Fruit fly (Drosophila melanogaster) whole organism, prepupa: ENCODE data around the gene Cpr92A.

ENCODE experiments used
- CG10631 ChIP-seq: fragments of 200-800 bp; sonication (Bioruptor generic); optimal IDR thresholded peaks from 2 replicates; lab custom pipeline; 2016; ENCODE audit warnings: missing biosample characterization, missing genetic modification characterization
- CG11294 ChIP-seq: fragments of 200-800 bp; sonication (Bioruptor generic); IDR thresholded peaks from 2 replicates; pipeline ENCODE4 v1.3.6; 2022; ENCODE audit warnings: missing biosample characterization, missing genetic modification characterization
- CG34406 ChIP-seq: fragments of 200-800 bp; sonication (Bioruptor generic); optimal IDR thresholded peaks from 3 replicates; lab custom pipeline; 2016; ENCODE audit warnings: missing biosample characterization, missing genetic modification characterization
- CG6163 ChIP-seq: fragments of 200-800 bp; sonication (Bioruptor generic); IDR thresholded peaks from 3 replicates; pipeline ENCODE4 v1.3.6; 2022; ENCODE audit warnings: missing biosample characterization, missing genetic modification characterization
- CG6276 ChIP-seq: fragments of 200-800 bp; sonication (Bioruptor generic); optimal IDR thresholded peaks from 2 replicates; lab custom pipeline; 2017; ENCODE audit warnings: missing biosample characterization, mild to moderate bottlenecking, missing genetic modification characterization
- CG6854 ChIP-seq: fragments of 200-800 bp; sonication (Bioruptor generic); optimal IDR thresholded peaks from 2 replicates; lab custom pipeline; 2017; ENCODE audit warnings: missing biosample characterization, mild to moderate bottlenecking, missing genetic modification characterization
- CG8632 ChIP-seq: fragments of 200-800 bp; sonication (Bioruptor generic); optimal IDR thresholded peaks from 3 replicates; lab custom pipeline; 2016; ENCODE audit warnings: missing biosample characterization, missing genetic modification characterization
- Eip93F ChIP-seq: fragments of 200-800 bp; sonication (Bioruptor generic); optimal IDR thresholded peaks from 2 replicates; lab custom pipeline; 2016; ENCODE audit warnings: missing biosample characterization, mild to moderate bottlenecking, missing genetic modification characterization
- Hr38 ChIP-seq: sonication (Bioruptor generic); optimal IDR thresholded peaks from 2 replicates; lab custom pipeline; 2016; ENCODE audit warnings: missing biosample characterization, missing genetic modification characterization
- Lpt ChIP-seq: fragments of 200-800 bp; sonication (Bioruptor generic); optimal IDR thresholded peaks from 3 replicates; lab custom pipeline; 2016; ENCODE audit warnings: missing biosample characterization, missing genetic modification characterization
- OdsH ChIP-seq: fragments of 200-800 bp; sonication (Bioruptor generic); optimal IDR thresholded peaks from 3 replicates; lab custom pipeline; 2016; ENCODE audit warnings: missing biosample characterization, missing genetic modification characterization
- Sox15 ChIP-seq: fragments of 200-800 bp; sonication (Bioruptor generic); optimal IDR thresholded peaks from 3 replicates; lab custom pipeline; 2016; ENCODE audit warnings: missing biosample characterization, missing genetic modification characterization
- acj6 ChIP-seq: fragments of 200-800 bp; sonication (Bioruptor generic); optimal IDR thresholded peaks from 3 replicates; lab custom pipeline; 2016; ENCODE audit warnings: missing biosample characterization, missing genetic modification characterization
- fd59A ChIP-seq: fragments of 200-800 bp; sonication (Bioruptor generic); optimal IDR thresholded peaks from 2 replicates; lab custom pipeline; 2017; ENCODE audit warnings: missing biosample characterization, mild to moderate bottlenecking, missing genetic modification characterization, missing genetic modification reagents

dm6 chr3R:19634649-19635048 lies 35.9 kb upstream of the Cpr92A start, which contains the start of gene CG34138:
- TF ChIP-seq CG34406 (GFP tag; lab: Kevin White, UChicago), result no peak
- no peak for TF ChIP-seq CG11294
- TF ChIP-seq CG8632, result no peak
- no peak for TF ChIP-seq OdsH (GFP tag; lab: Kevin White, UChicago)
- TF ChIP-seq Sox15 (GFP tag; lab: Kevin White, UChicago), result no peak
- no peak for TF ChIP-seq Hr38 (GFP tag; lab: Kevin White, UChicago)
- TF ChIP-seq CG6854 (GFP tag; lab: Kevin White, UChicago), result no peak
- TF ChIP-seq Eip93F (GFP tag; lab: Kevin White, UChicago), result no peak
- TF ChIP-seq acj6 (GFP tag; lab: Kevin White, UChicago), result no peak
- no peak for TF ChIP-seq CG6276 (GFP tag; lab: Kevin White, UChicago)
- TF ChIP-seq CG6163 (GFP tag; lab: Robert Waterston, UW), result no peak
- no peak for TF ChIP-seq fd59A
- no peak for TF ChIP-seq Lpt (GFP tag; lab: Kevin White, UChicago)
- no peak for TF ChIP-seq CG10631 (GFP tag; lab: Kevin White, UChicago)
